Worm (Caenorhabditis elegans): Measurements from ENCODE around the gene F19F10.14.

- TF ChIP-seq nhr-28 (tag; optimal IDR thresholded peaks at IDR 0.05): no peak
- no peak for TF ChIP-seq elt-3 (tag; optimal IDR thresholded peaks at IDR 0.05)
- TF ChIP-seq pha-4 (tag; optimal IDR thresholded peaks at IDR 0.05): no peak
- no peak for TF ChIP-seq cnd-1 (tag; optimal IDR thresholded peaks at IDR 0.05)
- TF ChIP-seq lin-13 (tag; optimal IDR thresholded peaks at IDR 0.05): no peak
- TF ChIP-seq lsy-2 (tag; optimal IDR thresholded peaks at IDR 0.05): no peak
- no peak for TF ChIP-seq ztf-11 (tag; optimal IDR thresholded peaks at IDR 0.05)
- no peak for TF ChIP-seq tbx-8 (GFP tag; optimal IDR thresholded peaks at IDR 0.05)
- TF ChIP-seq mep-1 (tag; optimal IDR thresholded peaks at IDR 0.05): no peak
- TF ChIP-seq nhr-76 (tag; optimal IDR thresholded peaks at IDR 0.05): no peak
Measured at ce11 chrV:7528816-7529215, 42.0 kb downstream of the F19F10.14 start, which contains the start of gene C54F6.5.

Data from whole organism, mixed stage, embryonic.